Worm (Caenorhabditis elegans): ENCODE data around the gene efa-6.
A peak's percentile ranks its signal among the peaks of the same experiment; 100 is the strongest.

The efa-6 gene

DNA sequence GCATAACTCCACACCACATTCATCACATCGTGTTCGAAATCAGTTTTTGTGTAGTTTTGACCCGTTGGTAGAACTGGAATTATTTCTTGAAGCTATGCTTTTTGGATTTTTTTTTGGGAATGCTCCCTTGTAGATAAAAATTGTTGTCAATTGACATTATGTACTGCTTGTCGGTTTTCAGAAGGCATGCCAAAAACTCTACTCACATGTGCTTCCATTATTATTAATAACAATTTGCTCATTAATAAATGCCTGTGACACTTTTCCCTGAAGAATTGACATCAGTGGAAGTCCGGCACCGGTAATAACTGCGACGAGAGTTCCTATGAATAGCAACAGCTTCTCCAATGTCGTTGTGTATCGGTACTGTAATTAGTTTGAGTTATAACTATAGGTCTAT is 17.6 kb downstream of the efa-6 start:
- TF ChIP-seq pros-1 (tag; optimal IDR thresholded peaks at IDR 0.05) (no peak), ceh-22 (tag; optimal IDR thresholded peaks at IDR 0.05) (no peak), dve-1 (tag; optimal IDR thresholded peaks at IDR 0.05) (no peak), dmd-4 (tag; optimal IDR thresholded peaks at IDR 0.05; ENCODE audit: borderline replicate concordance) (no peak), pax-1 (tag; optimal IDR thresholded peaks at IDR 0.05) (no peak), ceh-19 (GFP tag; optimal IDR thresholded peaks at IDR 0.05) (no peak), madf-2 (tag; optimal IDR thresholded peaks at IDR 0.05) (no peak), C38D4.7 (GFP tag; optimal IDR thresholded peaks at IDR 0.05) (no peak), ceh-31 (tag; optimal IDR thresholded peaks at IDR 0.05) (no peak), fkh-6 (tag; optimal IDR thresholded peaks at IDR 0.05) (no peak), fkh-10 (GFP tag; optimal IDR thresholded peaks at IDR 0.05) (no peak), zip-5 (tag; optimal IDR thresholded peaks at IDR 0.05) (no peak), npax-4 (tag; optimal IDR thresholded peaks at IDR 0.05) (no peak), ceh-14 (tag; optimal IDR thresholded peaks at IDR 0.05) (no peak), unc-86 (tag; optimal IDR thresholded peaks at IDR 0.05) (no peak), ahr-1 (tag; optimal IDR thresholded peaks at IDR 0.05) (no peak), ceh-34 (tag; optimal IDR thresholded peaks at IDR 0.05) (no peak)

DNA sequence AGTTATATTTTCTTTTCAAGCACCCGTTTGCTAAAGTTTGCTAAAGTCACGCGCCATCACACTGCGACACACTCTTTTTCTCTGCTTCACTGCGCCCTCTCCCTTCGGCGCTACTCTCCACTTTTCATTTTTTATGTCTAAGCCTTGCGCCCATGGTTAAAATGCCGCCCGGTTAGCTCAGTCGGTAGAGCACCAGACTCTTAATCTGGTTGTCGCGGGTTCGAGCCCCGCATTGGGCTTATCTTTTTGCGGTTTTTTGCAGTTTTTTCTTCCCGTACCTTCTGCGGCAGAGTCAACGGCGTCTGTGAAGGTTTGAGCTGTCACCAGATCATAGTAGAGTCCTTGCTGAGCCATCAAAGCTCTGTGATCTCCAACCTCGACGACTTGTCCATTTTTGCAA is 19.9 kb downstream of the efa-6 start:
- peak; percentile 38 for TF ChIP-seq madf-2 (tag; optimal IDR thresholded peaks at IDR 0.05)
- no peak for TF ChIP-seq ama-1 (optimal IDR thresholded peaks at IDR 0.05)
- TF ChIP-seq ceh-45 (GFP tag; IDR thresholded peaks at IDR 0.05), result peak; percentile 92
- peak; percentile 0 for TF ChIP-seq unc-86 (tag; optimal IDR thresholded peaks at IDR 0.05)
- peak; percentile 92 for TF ChIP-seq rnt-1 (tag; optimal IDR thresholded peaks at IDR 0.05)
- TF ChIP-seq ztf-16 (tag; optimal IDR thresholded peaks at IDR 0.05), result peak; percentile 25
- TF ChIP-seq ahr-1 (tag; optimal IDR thresholded peaks at IDR 0.05), result no peak
- no peak for TF ChIP-seq nhr-11 (tag; optimal IDR thresholded peaks at IDR 0.05)
- peak; percentile 4 for TF ChIP-seq nhr-232 (tag; optimal IDR thresholded peaks at IDR 0.05)
- TF ChIP-seq pag-3 (tag; optimal IDR thresholded peaks at IDR 0.05; ENCODE audit: borderline replicate concordance), result peak; percentile 49
- peak; percentile 22 for TF ChIP-seq K09A11.1 (tag; optimal IDR thresholded peaks at IDR 0.05; ENCODE audit: insufficient read depth)
- peak; percentile 31 for TF ChIP-seq dmd-4 (tag; optimal IDR thresholded peaks at IDR 0.05; ENCODE audit: borderline replicate concordance)
- TF ChIP-seq unc-55 (GFP tag; optimal IDR thresholded peaks at IDR 0.05), result no peak
- TF ChIP-seq ceh-6 (GFP tag; optimal IDR thresholded peaks at IDR 0.05), result peak; percentile 69
- TF ChIP-seq zip-5 (tag; optimal IDR thresholded peaks at IDR 0.05), result peak; percentile 79
- TF ChIP-seq fkh-6 (tag; optimal IDR thresholded peaks at IDR 0.05), result peak; percentile 68
- peak; percentile 47 for TF ChIP-seq C38D4.7 (GFP tag; optimal IDR thresholded peaks at IDR 0.05)
- peak; percentile 58 for TF ChIP-seq gmeb-2 (tag; optimal IDR thresholded peaks at IDR 0.05)
- no peak for TF ChIP-seq sox-2 (GFP tag; IDR thresholded peaks at IDR 0.05)
- peak; percentile 57 for TF ChIP-seq sdc-2 (tag; optimal IDR thresholded peaks at IDR 0.05)
- TF ChIP-seq eyg-1 (tag; optimal IDR thresholded peaks at IDR 0.05), result no peak
- peak; percentile 47 for TF ChIP-seq ref-2 (tag; optimal IDR thresholded peaks at IDR 0.05)
- TF ChIP-seq ceh-24 (tag; optimal IDR thresholded peaks at IDR 0.05), result peak; percentile 49
- TF ChIP-seq lin-11 (tag; optimal IDR thresholded peaks at IDR 0.05), result peak; percentile 59
- TF ChIP-seq pax-1 (tag; optimal IDR thresholded peaks at IDR 0.05), result no peak
- peak; percentile 66 for TF ChIP-seq hlh-13 (GFP tag; optimal IDR thresholded peaks at IDR 0.05)
- peak; percentile 83 for TF ChIP-seq hlh-30 (tag; optimal IDR thresholded peaks at IDR 0.05; ENCODE audit: insufficient read depth)
- peak; percentile 57 for TF ChIP-seq nfya-1 (tag; optimal IDR thresholded peaks at IDR 0.05)
- TF ChIP-seq odd-2 (tag; optimal IDR thresholded peaks at IDR 0.05), result no peak
- peak; percentile 83 for TF ChIP-seq F13H6.1 (tag; optimal IDR thresholded peaks at IDR 0.05)
- peak; percentile 34 for TF ChIP-seq ceh-48 (tag; optimal IDR thresholded peaks at IDR 0.05)
- TF ChIP-seq fkh-10 (GFP tag; optimal IDR thresholded peaks at IDR 0.05), result no peak
- peak; percentile 89 for TF ChIP-seq ceh-14 (tag; optimal IDR thresholded peaks at IDR 0.05)
- TF ChIP-seq ceh-19 (GFP tag; optimal IDR thresholded peaks at IDR 0.05), result peak; percentile 77
- TF ChIP-seq che-1 (tag; optimal IDR thresholded peaks at IDR 0.05), result peak; percentile 66
- peak; percentile 67; the same call in 1 of the 2 replicates for TF ChIP-seq unc-3 (GFP tag; conservative IDR thresholded peaks at IDR 0.05)
- TF ChIP-seq unc-3 (tag; optimal IDR thresholded peaks at IDR 0.05), result peak; percentile 54
- TF ChIP-seq elt-2 (tag; optimal IDR thresholded peaks at IDR 0.05), result no peak
- peak; percentile 60 for TF ChIP-seq dve-1 (tag; optimal IDR thresholded peaks at IDR 0.05)
- peak; percentile 54 for TF ChIP-seq npax-4 (tag; optimal IDR thresholded peaks at IDR 0.05)
- peak; percentile 47 for TF ChIP-seq pha-2 (tag; optimal IDR thresholded peaks at IDR 0.05)
- TF ChIP-seq pat-9 (tag; optimal IDR thresholded peaks at IDR 0.05), result peak; percentile 74
- no peak for TF ChIP-seq ttx-3 (tag; optimal IDR thresholded peaks at IDR 0.05)
- peak; percentile 54 for TF ChIP-seq ceh-2 (tag; optimal IDR thresholded peaks at IDR 0.05)
- peak; percentile 25 for TF ChIP-seq hlh-15 (tag; optimal IDR thresholded peaks at IDR 0.05)

Measured in whole organism, late embryonic.